Fruit fly (Drosophila melanogaster) whole organism, embryonic: Measurements from ENCODE around the gene CG4456.

Experiments
- B-H2 ChIP-seq: fragments of 200-800 bp; sonication (Bioruptor generic); optimal IDR thresholded peaks from 2 replicates; lab custom pipeline; 2018; ENCODE audit warnings: missing biosample characterization, mild to moderate bottlenecking, missing genetic modification characterization
- BEAF-32 ChIP-seq: fragments of 200-800 bp; sonication (Bioruptor generic); optimal IDR thresholded peaks from 3 replicates; lab custom pipeline; 2017; ENCODE audit warnings: missing biosample characterization, missing genetic modification characterization, mild to moderate bottlenecking, moderate library complexity, missing genetic modification reagents
- Bteb2 ChIP-seq: fragments of 200-800 bp; sonication (Bioruptor generic); optimal IDR thresholded peaks from 2 replicates; lab custom pipeline; 2016; ENCODE audit warnings: missing biosample characterization, missing genetic modification characterization
- CG1024 ChIP-seq: fragments of 200-800 bp; sonication (Bioruptor generic); IDR thresholded peaks from 2 replicates; pipeline ENCODE4 v1.3.6; 2022; ENCODE audit warnings: missing biosample characterization, missing genetic modification characterization
- CG11247 ChIP-seq: fragments of 200-800 bp; sonication (Bioruptor generic); IDR thresholded peaks from 2 replicates; pipeline ENCODE4 v1.3.6; 2022; ENCODE audit warnings: missing biosample characterization, missing genetic modification characterization
- CG12236 ChIP-seq: fragments of 200-800 bp; sonication (Bioruptor generic); optimal IDR thresholded peaks from 2 replicates; lab custom pipeline; 2016; ENCODE audit warnings: missing biosample characterization, missing genetic modification characterization
- CG12942 ChIP-seq: fragments of 200-800 bp; sonication (Bioruptor generic); optimal IDR thresholded peaks from 3 replicates; lab custom pipeline; 2016; ENCODE audit warnings: missing biosample characterization, missing genetic modification characterization
- CG15011 ChIP-seq: fragments of 200-800 bp; sonication (Bioruptor generic); optimal IDR thresholded peaks from 3 replicates; lab custom pipeline; 2018; ENCODE audit warnings: missing biosample characterization, mild to moderate bottlenecking, missing genetic modification characterization
- CG16815 ChIP-seq: fragments of 200-800 bp; sonication (Bioruptor generic); optimal IDR thresholded peaks from 3 replicates; lab custom pipeline; 2017; ENCODE audit warnings: missing biosample characterization, mild to moderate bottlenecking, missing genetic modification characterization
- CG16863 ChIP-seq: fragments of 200-800 bp; sonication (Bioruptor generic); optimal IDR thresholded peaks from 3 replicates; lab custom pipeline; 2016; ENCODE audit warnings: missing biosample characterization, missing genetic modification characterization
- CG18764 ChIP-seq: fragments of 200-800 bp; sonication (Bioruptor generic); optimal IDR thresholded peaks from 3 replicates; lab custom pipeline; 2016; ENCODE audit warnings: missing biosample characterization, missing genetic modification characterization
- CG2889 ChIP-seq: fragments of 200-800 bp; sonication (Bioruptor generic); IDR thresholded peaks from 3 replicates; pipeline ENCODE4 v1.3.6; 2022; ENCODE audit warnings: missing biosample characterization, missing genetic modification characterization
- CG31224 ChIP-seq: fragments of 200-800 bp; sonication (Bioruptor generic); IDR thresholded peaks from 2 replicates; pipeline ENCODE4 v1.3.6; 2022; ENCODE audit warnings: missing biosample characterization, missing genetic modification characterization
- CG43689 ChIP-seq: fragments of 200-800 bp; sonication (Bioruptor generic); IDR thresholded peaks from 2 replicates; pipeline ENCODE4 v1.3.6; 2022; ENCODE audit warnings: missing biosample characterization, missing genetic modification characterization
- CG4854 ChIP-seq: fragments of 200-800 bp; sonication (Bioruptor generic); optimal IDR thresholded peaks from 2 replicates; lab custom pipeline; 2016; ENCODE audit warnings: missing biosample characterization, missing genetic modification characterization, inconsistent platforms
- CG6791 ChIP-seq: fragments of 200-800 bp; sonication (Bioruptor generic); IDR thresholded peaks from 3 replicates; pipeline ENCODE4 v1.3.6; 2022; ENCODE audit warnings: missing biosample characterization, missing genetic modification characterization; ENCODE audit not compliant: partially characterized antibody
- CG7556 ChIP-seq: fragments of 200-800 bp; sonication (Bioruptor generic); optimal IDR thresholded peaks from 2 replicates; lab custom pipeline; 2017; ENCODE audit warnings: missing biosample characterization, mild to moderate bottlenecking, missing genetic modification characterization
- CG8089 ChIP-seq: fragments of 200-800 bp; sonication (Bioruptor generic); optimal IDR thresholded peaks from 3 replicates; lab custom pipeline; 2016; ENCODE audit warnings: missing biosample characterization, missing genetic modification characterization
- CG8281 ChIP-seq: fragments of 200-800 bp; sonication (Bioruptor generic); optimal IDR thresholded peaks from 2 replicates; lab custom pipeline; 2018; ENCODE audit warnings: missing biosample characterization, mild to moderate bottlenecking, missing genetic modification characterization, moderate library complexity
- CG8359 ChIP-seq: fragments of 200-800 bp; sonication (Bioruptor generic); optimal IDR thresholded peaks from 2 replicates; lab custom pipeline; 2017; ENCODE audit warnings: missing biosample characterization, mild to moderate bottlenecking, missing genetic modification characterization, borderline replicate concordance
- CG9817 ChIP-seq: fragments of 200-800 bp; sonication (Bioruptor generic); optimal IDR thresholded peaks from 2 replicates; lab custom pipeline; 2018; ENCODE audit warnings: missing biosample characterization, mild to moderate bottlenecking, missing genetic modification characterization, moderate library complexity
- CHES-1-like ChIP-seq: fragments of 200-800 bp; sonication (Bioruptor generic); optimal IDR thresholded peaks from 2 replicates; lab custom pipeline; 2016; ENCODE audit warnings: missing biosample characterization, missing genetic modification characterization
- Chrac-16 ChIP-seq: fragments of 200-800 bp; sonication (Bioruptor generic); optimal IDR thresholded peaks from 3 replicates; lab custom pipeline; 2016; ENCODE audit warnings: missing biosample characterization, missing genetic modification characterization
- Dek ChIP-seq: fragments of 200-800 bp; sonication (Bioruptor generic); optimal IDR thresholded peaks from 3 replicates; lab custom pipeline; 2019; ENCODE audit warnings: missing biosample characterization, mild to moderate bottlenecking, missing genetic modification characterization, moderate library complexity
- Drgx ChIP-seq: fragments of 200-800 bp; sonication (Bioruptor generic); IDR thresholded peaks from 2 replicates; pipeline ENCODE4 v1.3.6; 2022; ENCODE audit warnings: missing biosample characterization, missing genetic modification characterization
- Ets65A ChIP-seq: fragments of 200-800 bp; sonication (Bioruptor generic); peaks from one replicate; lab custom pipeline; 2016; ENCODE audit warnings: missing biosample characterization, missing genetic modification characterization
- Fer2 ChIP-seq: fragments of 200-800 bp; sonication (Bioruptor generic); optimal IDR thresholded peaks from 2 replicates; lab custom pipeline; 2018; ENCODE audit warnings: missing biosample characterization, mild to moderate bottlenecking, missing genetic modification characterization, moderate library complexity
- HLHmδ ChIP-seq: fragments of 200-800 bp; sonication (Bioruptor generic); optimal IDR thresholded peaks from 2 replicates; lab custom pipeline; 2018; ENCODE audit warnings: missing biosample characterization, mild to moderate bottlenecking, missing genetic modification characterization, moderate library complexity
- Jarid2 ChIP-seq: fragments of 200-800 bp; sonication (Bioruptor generic); optimal IDR thresholded peaks from 3 replicates; lab custom pipeline; 2017; ENCODE audit warnings: mild to moderate bottlenecking, missing biosample characterization, missing genetic modification reagents, missing genetic modification characterization
- Lhr ChIP-seq: fragments of 200-800 bp; sonication (Bioruptor generic); optimal IDR thresholded peaks from 3 replicates; lab custom pipeline; 2017; ENCODE audit warnings: mild to moderate bottlenecking, missing biosample characterization, missing genetic modification reagents, missing genetic modification characterization
- MESR4 ChIP-seq: fragments of 200-800 bp; sonication (Bioruptor generic); optimal IDR thresholded peaks from 2 replicates; lab custom pipeline; 2018; ENCODE audit warnings: missing biosample characterization, mild to moderate bottlenecking, missing genetic modification characterization, moderate library complexity
- Neu2 ChIP-seq: fragments of 200-800 bp; sonication (Bioruptor generic); optimal IDR thresholded peaks from 3 replicates; lab custom pipeline; 2016; ENCODE audit warnings: missing biosample characterization, missing genetic modification characterization, borderline replicate concordance
- Six4 ChIP-seq: fragments of 200-800 bp; sonication (Bioruptor generic); optimal IDR thresholded peaks from 2 replicates; lab custom pipeline; 2016; ENCODE audit warnings: missing biosample characterization, missing genetic modification characterization
- Vsx1 ChIP-seq: fragments of 200-800 bp; sonication (Bioruptor generic); optimal IDR thresholded peaks from 2 replicates; lab custom pipeline; 2017; ENCODE audit warnings: missing biosample characterization, mild to moderate bottlenecking, missing genetic modification characterization, missing genetic modification reagents
- YL-1 ChIP-seq: fragments of 200-800 bp; sonication (Bioruptor generic); optimal IDR thresholded peaks from 3 replicates; lab custom pipeline; 2017; ENCODE audit warnings: missing biosample characterization, mild to moderate bottlenecking, missing genetic modification characterization
- ase ChIP-seq: fragments of 200-800 bp; sonication (Bioruptor generic); IDR thresholded peaks from 3 replicates; pipeline ENCODE4 v1.3.6; 2022; ENCODE audit warnings: missing biosample characterization, missing genetic modification characterization
- chinmo ChIP-seq: fragments of 200-800 bp; sonication (Bioruptor generic); IDR thresholded peaks from 4 replicates; pipeline ENCODE4 v1.3.6; 2022; ENCODE audit warnings: missing biosample characterization, missing genetic modification characterization; ENCODE audit not compliant: partially characterized antibody
- emc ChIP-seq: fragments of 200-800 bp; sonication (Bioruptor generic); optimal IDR thresholded peaks from 2 replicates; lab custom pipeline; 2016; ENCODE audit warnings: missing biosample characterization, missing genetic modification characterization
- fd64A ChIP-seq: fragments of 200-800 bp; sonication (Bioruptor generic); optimal IDR thresholded peaks from 3 replicates; lab custom pipeline; 2018; ENCODE audit warnings: missing biosample characterization, mild to moderate bottlenecking, missing genetic modification characterization
- gt ChIP-seq: fragments of 200-800 bp; sonication (Bioruptor generic); IDR thresholded peaks from 2 replicates; pipeline ENCODE4 v1.3.6; 2022; ENCODE audit warnings: missing biosample characterization, missing genetic modification characterization
- ham ChIP-seq: fragments of 200-800 bp; sonication (Bioruptor generic); IDR thresholded peaks from 2 replicates; pipeline ENCODE4 v1.3.6; 2022; ENCODE audit warnings: missing biosample characterization, missing genetic modification characterization
- jing ChIP-seq: fragments of 200-800 bp; sonication (Bioruptor generic); optimal IDR thresholded peaks from 2 replicates; lab custom pipeline; 2018; ENCODE audit warnings: missing biosample characterization, mild to moderate bottlenecking, missing genetic modification characterization
- kay ChIP-seq: fragments of 200-800 bp; sonication (Bioruptor generic); optimal IDR thresholded peaks from 2 replicates; lab custom pipeline; 2016; ENCODE audit warnings: missing biosample characterization, missing genetic modification characterization
- knrl ChIP-seq: fragments of 200-800 bp; sonication (Bioruptor generic); IDR thresholded peaks from 3 replicates; pipeline ENCODE4 v1.3.6; 2022; ENCODE audit warnings: missing biosample characterization, missing genetic modification characterization; ENCODE audit not compliant: partially characterized antibody
- lab ChIP-seq: fragments of 200-800 bp; sonication (Bioruptor generic); optimal IDR thresholded peaks from 3 replicates; lab custom pipeline; 2017; ENCODE audit warnings: missing biosample characterization, missing genetic modification characterization, mild to moderate bottlenecking, moderate library complexity, missing genetic modification reagents
- nau ChIP-seq: fragments of 200-800 bp; sonication (Bioruptor generic); optimal IDR thresholded peaks from 3 replicates; lab custom pipeline; 2017; ENCODE audit warnings: missing biosample characterization, mild to moderate bottlenecking, missing genetic modification characterization, missing genetic modification reagents
- odd ChIP-seq: fragments of 200-800 bp; sonication (Bioruptor generic); optimal IDR thresholded peaks from 2 replicates; lab custom pipeline; 2017; ENCODE audit warnings: missing biosample characterization, mild to moderate bottlenecking, missing genetic modification characterization
- pros ChIP-seq: fragments of 200-800 bp; sonication (Bioruptor generic); optimal IDR thresholded peaks from 3 replicates; lab custom pipeline; 2019; ENCODE audit warnings: missing biosample characterization, mild to moderate bottlenecking, missing genetic modification characterization, moderate library complexity
- psq ChIP-seq: fragments of 200-800 bp; sonication (Bioruptor generic); optimal IDR thresholded peaks from 2 replicates; lab custom pipeline; 2017; ENCODE audit warnings: missing biosample characterization, missing genetic modification characterization
- pzg ChIP-seq: fragments of 200-800 bp; sonication (Bioruptor generic); optimal IDR thresholded peaks from 3 replicates; lab custom pipeline; 2018; ENCODE audit warnings: missing biosample characterization, mild to moderate bottlenecking, missing genetic modification characterization, moderate library complexity
- sr ChIP-seq: fragments of 200-800 bp; sonication (Bioruptor generic); IDR thresholded peaks from 3 replicates; pipeline ENCODE4 v1.3.6; 2022; ENCODE audit warnings: missing biosample characterization, missing genetic modification characterization

Gene CG4456

dm6 chr3L:9367431-9367867 is 5.1 kb upstream of the CG4456 start:
- TF ChIP-seq pros (GFP tag; lab: Kevin White, UChicago): no peak
- no peak for TF ChIP-seq HLHmδ (GFP tag; lab: Kevin White, UChicago)
- no peak for TF ChIP-seq CG31224 (GFP tag; lab: Robert Waterston, UW)
- no peak for TF ChIP-seq ham
- TF ChIP-seq B-H2 (GFP tag; lab: Kevin White, UChicago): no peak
- no peak for TF ChIP-seq Bteb2 (GFP tag; lab: Kevin White, UChicago)
- TF ChIP-seq Vsx1 (GFP tag; lab: Kevin White, UChicago): no peak
- no peak for TF ChIP-seq nau
- no peak for TF ChIP-seq psq (GFP tag; lab: Kevin White, UChicago)
- no peak for TF ChIP-seq CG8281 (tag; lab: Kevin White, UChicago)
- no peak for TF ChIP-seq CG11247 (GFP tag; lab: Robert Waterston, UW)
- TF ChIP-seq Chrac-16: no peak
- TF ChIP-seq CG8359 (GFP tag; lab: Kevin White, UChicago): no peak
- no peak for TF ChIP-seq Neu2
- no peak for TF ChIP-seq Jarid2 (GFP tag; lab: Kevin White, UChicago)
- TF ChIP-seq CG4854 (GFP tag; lab: Kevin White, UChicago): no peak
- no peak for TF ChIP-seq BEAF-32 (GFP tag; lab: Kevin White, UChicago)
- TF ChIP-seq CG1024 (GFP tag; lab: Robert Waterston, UW): no peak
- 0 out of 3 replicates have a peak, but pooled peaks have one; percentile 41 for TF ChIP-seq knrl
- TF ChIP-seq CG16863 (GFP tag; lab: Kevin White, UChicago): no peak
- TF ChIP-seq CG7556 (GFP tag; lab: Kevin White, UChicago): no peak
- no peak for TF ChIP-seq CG8089 (GFP tag; lab: Kevin White, UChicago)
- TF ChIP-seq CHES-1-like (GFP tag; lab: Kevin White, UChicago): peak; percentile 53
- no peak for TF ChIP-seq Fer2 (tag; lab: Kevin White, UChicago)
- TF ChIP-seq CG16815 (GFP tag; lab: Kevin White, UChicago): no peak
- TF ChIP-seq Ets65A (GFP tag; lab: Kevin White, UChicago): no peak
- no peak for TF ChIP-seq chinmo (GFP tag; lab: Robert Waterston, UW)
- TF ChIP-seq pzg (GFP tag; lab: Kevin White, UChicago): no peak
- no peak for TF ChIP-seq lab (GFP tag; lab: Kevin White, UChicago)
- no peak for TF ChIP-seq gt (GFP tag; lab: Robert Waterston, UW)
- TF ChIP-seq CG12942: no peak
- peak; percentile 31 for TF ChIP-seq YL-1
- no peak for TF ChIP-seq CG12236 (GFP tag; lab: Kevin White, UChicago)
- TF ChIP-seq CG15011 (GFP tag; lab: Kevin White, UChicago): no peak
- peak; percentile 51; the same call in 1 of the 2 replicates for TF ChIP-seq Drgx
- TF ChIP-seq ase (GFP tag; lab: Robert Waterston, UW): no peak
- no peak for TF ChIP-seq CG6791 (GFP tag; lab: Robert Waterston, UW)
- no peak for TF ChIP-seq fd64A (GFP tag; lab: Kevin White, UChicago)
- TF ChIP-seq Dek (tag; lab: Kevin White, UChicago): no peak
- TF ChIP-seq sr (GFP tag; lab: Robert Waterston, UW): no peak
- no peak for TF ChIP-seq jing
- TF ChIP-seq Six4 (GFP tag; lab: Kevin White, UChicago): no peak
- no peak for TF ChIP-seq CG43689 (GFP tag; lab: Robert Waterston, UW)
- no peak for TF ChIP-seq emc (GFP tag; lab: Kevin White, UChicago)
- TF ChIP-seq CG9817 (tag; lab: Kevin White, UChicago): no peak
- TF ChIP-seq Lhr (GFP tag; lab: Kevin White, UChicago): no peak
- TF ChIP-seq kay: no peak
- peak; percentile 65 for TF ChIP-seq MESR4 (GFP tag; lab: Kevin White, UChicago)
- no peak for TF ChIP-seq odd (GFP tag; lab: Kevin White, UChicago)
- no peak for TF ChIP-seq CG18764
- no peak for TF ChIP-seq CG2889
